Worm (Caenorhabditis elegans) whole organism, midembryonic: ENCODE measurements around the gene dpy-23.

Experiments
- T22C8.4 ChIP-seq: fragments of 200-800 bp; sonication (Bioruptor generic); IDR thresholded peaks from 2 replicates; pipeline ENCODE4 v1.3.6; 2022; ENCODE audit warnings: missing genetic modification characterization, missing compliant biosample characterization
- cog-1 ChIP-seq: sonication (generic microtip); optimal IDR thresholded peaks from 2 replicates; lab custom pipeline; 2016; ENCODE audit warnings: missing genetic modification characterization, missing compliant biosample characterization
- flt-1 ChIP-seq: fragments of 200-800 bp; sonication (Bioruptor generic); IDR thresholded peaks from 2 replicates; pipeline ENCODE4 v1.3.6; 2022; ENCODE audit warnings: missing genetic modification characterization, missing compliant biosample characterization
- tab-1 ChIP-seq: fragments of 200-800 bp; sonication (Bioruptor generic); IDR thresholded peaks from 2 replicates; pipeline ENCODE4 v1.3.6; 2022; ENCODE audit warnings: missing genetic modification characterization, missing compliant biosample characterization
- ztf-23 ChIP-seq: fragments of 200-800 bp; sonication (Bioruptor generic); IDR thresholded peaks from 2 replicates; pipeline ENCODE4 v1.3.6; 2022; ENCODE audit warnings: missing genetic modification reagents, missing genetic modification characterization, missing compliant biosample characterization
- ztf-29 ChIP-seq: fragments of 200-800 bp; sonication (Bioruptor generic); IDR thresholded peaks from 2 replicates; pipeline ENCODE4 v1.3.6; 2022; ENCODE audit warnings: missing genetic modification reagents, missing genetic modification characterization, missing compliant biosample characterization

ce11 chrX:4418751-4419150 is 29.6 kb downstream of the dpy-23 start, which contains the start of gene dop-1:
- TF ChIP-seq flt-1 (GFP tag; lab: Robert Waterston, UW) (no peak), ztf-29 (GFP tag; lab: Robert Waterston, UW) (no peak), tab-1 (GFP tag; lab: Robert Waterston, UW) (no peak), ztf-23 (GFP tag; lab: Robert Waterston, UW) (no peak), T22C8.4 (GFP tag; lab: Robert Waterston, UW) (no peak), cog-1 (tag; lab: Kevin White, UChicago) (no peak)
